Fruit fly (Drosophila melanogaster) whole organism, embryonic: Measurements from ENCODE around the gene EloB.

Experiments used
- BtbVII ChIP-seq: fragments of 200-800 bp; sonication (Bioruptor generic); optimal IDR thresholded peaks from 3 replicates; lab custom pipeline; 2017; ENCODE audit warnings: missing biosample characterization, mild to moderate bottlenecking, missing genetic modification characterization
- CG11504 ChIP-seq: fragments of 200-800 bp; sonication (Bioruptor generic); optimal IDR thresholded peaks from 3 replicates; lab custom pipeline; 2019; ENCODE audit warnings: missing biosample characterization, mild to moderate bottlenecking, missing genetic modification characterization, moderate library complexity
- CG11695 ChIP-seq: fragments of 200-800 bp; sonication (Bioruptor generic); IDR thresholded peaks from 3 replicates; pipeline ENCODE4 v1.3.6; 2022; ENCODE audit warnings: missing biosample characterization, missing genetic modification characterization
- CG14667 ChIP-seq: fragments of 200-800 bp; sonication (Bioruptor generic); IDR thresholded peaks from 2 replicates; pipeline ENCODE4 v1.3.6; 2022; ENCODE audit warnings: missing biosample characterization, missing genetic modification characterization
- CG14860 ChIP-seq: fragments of 200-800 bp; sonication (Bioruptor generic); IDR thresholded peaks from 3 replicates; pipeline ENCODE4 v1.3.6; 2022; ENCODE audit warnings: missing biosample characterization, missing genetic modification characterization; ENCODE audit not compliant: partially characterized antibody
- CG1603 ChIP-seq: fragments of 200-800 bp; sonication (Bioruptor generic); optimal IDR thresholded peaks from 2 replicates; lab custom pipeline; 2019; ENCODE audit warnings: missing biosample characterization, mild to moderate bottlenecking, missing genetic modification characterization, moderate library complexity
- CG16813 ChIP-seq: fragments of 200-800 bp; sonication (Bioruptor generic); IDR thresholded peaks from 3 replicates; pipeline ENCODE4 v1.3.6; 2022; ENCODE audit warnings: missing biosample characterization, missing genetic modification characterization; ENCODE audit not compliant: partially characterized antibody
- CG31441 ChIP-seq: fragments of 200-800 bp; sonication (Bioruptor generic); IDR thresholded peaks from 2 replicates; pipeline ENCODE4 v1.3.6; 2022; ENCODE audit warnings: missing biosample characterization, missing genetic modification characterization
- CG32772 ChIP-seq: fragments of 200-800 bp; sonication (Bioruptor generic); IDR thresholded peaks from 2 replicates; pipeline ENCODE4 v1.3.6; 2022; ENCODE audit warnings: missing biosample characterization, missing genetic modification characterization
- CG33557 ChIP-seq: fragments of 200-800 bp; sonication (Bioruptor generic); optimal IDR thresholded peaks from 2 replicates; lab custom pipeline; 2019; ENCODE audit warnings: missing biosample characterization, mild to moderate bottlenecking, missing genetic modification characterization, moderate library complexity
- CG42726 ChIP-seq: fragments of 200-800 bp; sonication (Bioruptor generic); IDR thresholded peaks from 2 replicates; pipeline ENCODE4 v1.3.6; 2022; ENCODE audit warnings: missing biosample characterization, missing genetic modification characterization; ENCODE audit not compliant: partially characterized antibody
- CG4360 ChIP-seq: fragments of 200-800 bp; sonication (Bioruptor generic); IDR thresholded peaks from 2 replicates; pipeline ENCODE4 v1.3.6; 2022; ENCODE audit warnings: missing biosample characterization, missing genetic modification characterization
- CG4617 ChIP-seq: fragments of 200-800 bp; sonication (Bioruptor generic); optimal IDR thresholded peaks from 3 replicates; lab custom pipeline; 2016; ENCODE audit warnings: missing biosample characterization, missing genetic modification characterization, borderline replicate concordance
- CG7839 ChIP-seq: fragments of 200-800 bp; sonication (Bioruptor generic); optimal IDR thresholded peaks from 3 replicates; lab custom pipeline; 2018; ENCODE audit warnings: missing biosample characterization, mild to moderate bottlenecking, missing genetic modification characterization, moderate library complexity
- CG9437 ChIP-seq: fragments of 200-800 bp; sonication (Bioruptor generic); optimal IDR thresholded peaks from 2 replicates; lab custom pipeline; 2018; ENCODE audit warnings: missing biosample characterization, mild to moderate bottlenecking, missing genetic modification characterization
- Chrac-16 ChIP-seq: fragments of 200-800 bp; sonication (Bioruptor generic); optimal IDR thresholded peaks from 3 replicates; lab custom pipeline; 2016; ENCODE audit warnings: missing biosample characterization, missing genetic modification characterization
- Dp ChIP-seq: fragments of 200-800 bp; sonication (Bioruptor generic); optimal IDR thresholded peaks from 2 replicates; lab custom pipeline; 2018; ENCODE audit warnings: missing biosample characterization, mild to moderate bottlenecking, missing genetic modification characterization, moderate library complexity
- Dref ChIP-seq: fragments of 200-800 bp; sonication (Bioruptor generic); IDR thresholded peaks from 2 replicates; pipeline ENCODE4 v1.3.6; 2022; ENCODE audit warnings: missing biosample characterization, missing genetic modification characterization
- E2f2 ChIP-seq: fragments of 200-800 bp; sonication (Bioruptor generic); IDR thresholded peaks from 2 replicates; pipeline ENCODE4 v1.3.6; 2022; ENCODE audit warnings: missing biosample characterization, missing genetic modification characterization
- Eip74EF ChIP-seq, 2 experiments: fragments of 200-800 bp in 1 of 2; fragments of >200 bp in 1 of 2; sonication (Bioruptor generic) in 1 of 2; optimal IDR thresholded peaks; 2 replicates each; lab custom pipeline; 2017 to 2019; ENCODE audit warnings: missing biosample characterization in 2 of 2, missing genetic modification characterization in 2 of 2, mild to moderate bottlenecking in 1 of 2, moderate library complexity in 1 of 2
- Ets97D ChIP-seq: fragments of 200-800 bp; sonication (Bioruptor generic); optimal IDR thresholded peaks from 3 replicates; lab custom pipeline; 2016; ENCODE audit warnings: missing biosample characterization, missing genetic modification characterization
- Fer1 ChIP-seq: fragments of 200-800 bp; sonication (Bioruptor generic); optimal IDR thresholded peaks from 2 replicates; lab custom pipeline; 2017; ENCODE audit warnings: missing biosample characterization, mild to moderate bottlenecking, missing genetic modification characterization
- HLH3B ChIP-seq: fragments of 200-800 bp; sonication (Bioruptor generic); IDR thresholded peaks from 2 replicates; pipeline ENCODE4 v1.3.6; 2022; ENCODE audit warnings: missing biosample characterization, missing genetic modification characterization
- Hr51 ChIP-seq, 2 experiments: fragments of 200-800 bp; sonication (Bioruptor generic); optimal IDR thresholded peaks; 2 replicates in 1 of 2; 3 replicates in 1 of 2; lab custom pipeline; 2016 to 2018; ENCODE audit warnings: missing biosample characterization in 2 of 2, missing genetic modification characterization in 2 of 2, mild to moderate bottlenecking in 1 of 2, moderate library complexity in 1 of 2
- Hsf ChIP-seq: fragments of 200-800 bp; sonication (Bioruptor generic); optimal IDR thresholded peaks from 3 replicates; lab custom pipeline; 2016; ENCODE audit warnings: missing biosample characterization, missing genetic modification characterization
- Spps ChIP-seq: fragments of 200-800 bp; sonication (Bioruptor generic); optimal IDR thresholded peaks from 2 replicates; lab custom pipeline; 2018; ENCODE audit warnings: missing biosample characterization, mild to moderate bottlenecking, missing genetic modification characterization
- Sry-β ChIP-seq: fragments of 200-800 bp; sonication (Bioruptor generic); optimal IDR thresholded peaks from 2 replicates; lab custom pipeline; 2018; ENCODE audit warnings: missing biosample characterization, mild to moderate bottlenecking, missing genetic modification characterization, moderate library complexity
- Stat92E ChIP-seq, 3 experiments: fragments of >200 bp in 2 of 3; fragments of 200-800 bp in 1 of 3; sonication (Bioruptor generic) in 1 of 3; optimal IDR thresholded peaks; 2 replicates each; lab custom pipeline; 2017 to 2019; ENCODE audit warnings: missing biosample characterization in 3 of 3, missing genetic modification characterization in 3 of 3, mild to moderate bottlenecking in 1 of 3, moderate library complexity in 1 of 3
- Xrp1 ChIP-seq: fragments of 200-800 bp; sonication (Bioruptor generic); IDR thresholded peaks from 2 replicates; pipeline ENCODE4 v1.3.6; 2022; ENCODE audit warnings: missing biosample characterization, missing genetic modification characterization
- YL-1 ChIP-seq: fragments of 200-800 bp; sonication (Bioruptor generic); optimal IDR thresholded peaks from 3 replicates; lab custom pipeline; 2017; ENCODE audit warnings: missing biosample characterization, mild to moderate bottlenecking, missing genetic modification characterization
- ab ChIP-seq: fragments of 200-800 bp; sonication (Bioruptor generic); optimal IDR thresholded peaks from 2 replicates; lab custom pipeline; 2016; ENCODE audit warnings: missing biosample characterization, missing genetic modification characterization
- bbx ChIP-seq: fragments of 200-800 bp; sonication (Bioruptor generic); IDR thresholded peaks from 2 replicates; pipeline ENCODE4 v1.3.6; 2022; ENCODE audit warnings: missing biosample characterization, missing genetic modification characterization; ENCODE audit not compliant: partially characterized antibody
- btn ChIP-seq: fragments of 200-800 bp; sonication (Bioruptor generic); optimal IDR thresholded peaks from 2 replicates; lab custom pipeline; 2016; ENCODE audit warnings: missing biosample characterization, missing genetic modification characterization
- gfzf ChIP-seq: fragments of 200-800 bp; sonication (Bioruptor generic); optimal IDR thresholded peaks from 2 replicates; lab custom pipeline; 2016; ENCODE audit warnings: missing biosample characterization, mild to moderate bottlenecking, missing genetic modification characterization, moderate library complexity
- hb ChIP-seq: fragments of 200-800 bp; sonication (Bioruptor generic); IDR thresholded peaks from 3 replicates; pipeline ENCODE4 v1.3.6; 2022; ENCODE audit warnings: missing biosample characterization, missing genetic modification characterization; ENCODE audit not compliant: partially characterized antibody
- her ChIP-seq: fragments of 200-800 bp; sonication (Bioruptor generic); optimal IDR thresholded peaks from 2 replicates; lab custom pipeline; 2016; ENCODE audit warnings: missing biosample characterization, missing genetic modification characterization
- mam ChIP-seq: fragments of 200-800 bp; sonication (Bioruptor generic); optimal IDR thresholded peaks from 3 replicates; lab custom pipeline; 2016; ENCODE audit warnings: missing biosample characterization, missing genetic modification characterization
- pho ChIP-seq: fragments of 200-800 bp; sonication (Bioruptor generic); optimal IDR thresholded peaks from 2 replicates; lab custom pipeline; 2016; ENCODE audit warnings: missing biosample characterization, missing genetic modification characterization
- phol ChIP-seq: fragments of 200-800 bp; sonication (Bioruptor generic); optimal IDR thresholded peaks from 3 replicates; lab custom pipeline; 2018; ENCODE audit warnings: missing biosample characterization, mild to moderate bottlenecking, missing genetic modification characterization, moderate library complexity
- pzg ChIP-seq: fragments of 200-800 bp; sonication (Bioruptor generic); optimal IDR thresholded peaks from 3 replicates; lab custom pipeline; 2018; ENCODE audit warnings: missing biosample characterization, mild to moderate bottlenecking, missing genetic modification characterization, moderate library complexity
- sima ChIP-seq: fragments of 200-800 bp; sonication (Bioruptor generic); optimal IDR thresholded peaks from 2 replicates; lab custom pipeline; 2016; ENCODE audit warnings: missing biosample characterization, missing genetic modification characterization
- stwl ChIP-seq: fragments of 200-800 bp; sonication (Bioruptor generic); optimal IDR thresholded peaks from 3 replicates; lab custom pipeline; 2018; ENCODE audit warnings: missing biosample characterization, mild to moderate bottlenecking, missing genetic modification characterization, moderate library complexity
- tio ChIP-seq: fragments of 200-800 bp; sonication (Bioruptor generic); optimal IDR thresholded peaks from 2 replicates; lab custom pipeline; 2017; ENCODE audit warnings: missing biosample characterization, missing genetic modification characterization, inconsistent platforms
- twi ChIP-seq: fragments of 200-800 bp; optimal IDR thresholded peaks from 2 replicates; lab custom pipeline; 2019; ENCODE audit warnings: missing biosample characterization, mild to moderate bottlenecking, missing genetic modification characterization, moderate library complexity
- unc-4 ChIP-seq: fragments of 200-800 bp; sonication (Bioruptor generic); IDR thresholded peaks from 2 replicates; pipeline ENCODE4 v1.3.6; 2022; ENCODE audit warnings: missing biosample characterization, missing genetic modification characterization; ENCODE audit not compliant: partially characterized antibody

EloB gene

DNA sequence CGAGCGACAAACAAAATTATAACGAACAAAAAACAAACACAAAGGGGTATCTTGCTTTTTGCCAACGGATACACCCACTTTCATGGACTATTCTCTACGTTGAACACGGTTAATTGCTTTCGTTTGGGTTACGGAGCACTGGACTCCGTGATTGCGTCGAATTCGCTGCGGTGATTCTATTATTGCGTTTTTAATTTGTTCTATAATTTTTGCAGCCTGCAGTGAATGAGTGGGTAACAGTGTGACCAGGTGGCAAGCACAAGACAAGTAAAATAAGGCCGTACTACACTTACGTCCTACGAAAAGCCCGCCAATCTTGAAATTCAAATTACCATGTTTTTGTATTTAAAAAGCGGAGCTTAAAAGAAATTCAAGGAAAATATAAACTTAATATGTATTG is 5.9 kb upstream of the EloB start, which contains the start of gene CG16953 (continued):
- no peak for TF ChIP-seq ab (GFP tag; lab: Kevin White, UChicago)
- no peak for TF ChIP-seq tio (GFP tag; lab: Kevin White, UChicago)
- peak; percentile 37 for TF ChIP-seq CG1603 (tag; lab: Kevin White, UChicago)
- TF ChIP-seq Fer1 (GFP tag; lab: Kevin White, UChicago): peak; percentile 4
- TF ChIP-seq Stat92E (GFP tag; optimal IDR thresholded peaks at IDR 0.05; lab: Kevin White, UChicago): peak in 1 of 3 experiments; percentile 45
- no peak for TF ChIP-seq Hr51 (GFP tag; optimal IDR thresholded peaks at IDR 0.05; lab: Kevin White, UChicago)
- TF ChIP-seq stwl (tag; lab: Kevin White, UChicago): peak; percentile 46
- peak; percentile 54 for TF ChIP-seq YL-1 (GFP tag; lab: Kevin White, UChicago)
- peak; percentile 38 for TF ChIP-seq Ets97D (GFP tag; lab: Kevin White, UChicago)
- no peak for TF ChIP-seq Spps (tag; lab: Kevin White, UChicago)

dm6 chr3R:20581376-20581775 is 1.7 kb upstream of the EloB start, which contains the start of gene CG34008:
Gene CG34008 (minus strand): TSS chr3R:20581522.
- TF ChIP-seq Dp (GFP tag; lab: Kevin White, UChicago) (peak; percentile 54), gfzf (GFP tag; lab: Kevin White, UChicago) (peak; percentile 58), CG4360 (GFP tag; lab: Robert Waterston, UW) (no peak), E2f2 (GFP tag; lab: Robert Waterston, UW) (peak; percentile 67; the same call in 1 of the 2 replicates)

- TF ChIP-seq CG31441 (no peak), twi (tag; lab: Kevin White, UChicago) (no peak), HLH3B (no peak), CG11504 (no peak), her (GFP tag; lab: Kevin White, UChicago) (no peak), YL-1 (GFP tag; lab: Kevin White, UChicago) (peak; percentile 84), CG16813 (GFP tag; lab: Robert Waterston, UW) (peak; percentile 55; the same call in 2 of the 3 replicates), CG14860 (GFP tag; lab: Robert Waterston, UW) (no peak), Sry-β (GFP tag; lab: Kevin White, UChicago) (no peak), hb (GFP tag; lab: Robert Waterston, UW) (no peak), BtbVII (GFP tag; lab: Kevin White, UChicago) (no peak), CG33557 (no peak), Dref (GFP tag; lab: Robert Waterston, UW) (peak; percentile 75), phol (tag; lab: Kevin White, UChicago) (peak; percentile 49), mam (GFP tag; lab: Kevin White, UChicago) (no peak), pho (GFP tag; lab: Kevin White, UChicago) (no peak), CG4617 (GFP tag; lab: Kevin White, UChicago) (peak; percentile 85), CG32772 (no peak), CG14667 (GFP tag; lab: Robert Waterston, UW) (no peak), CG42726 (GFP tag; lab: Robert Waterston, UW) (no peak), CG7839 (tag; lab: Kevin White, UChicago) (no peak), Chrac-16 (no peak), bbx (peak; percentile 61; the same call in 1 of the 2 replicates), unc-4 (GFP tag; lab: Robert Waterston, UW) (peak; percentile 33; the same call in 1 of the 2 replicates), E2f2 (GFP tag; lab: Robert Waterston, UW) (peak; percentile 56; the same call in 1 of the 2 replicates), btn (GFP tag; lab: Kevin White, UChicago) (no peak), Hsf (GFP tag; lab: Kevin White, UChicago) (no peak), CG11695 (GFP tag; lab: Robert Waterston, UW) (no peak), Eip74EF (GFP tag; optimal IDR thresholded peaks at IDR 0.05; lab: Kevin White, UChicago) (no peak), pzg (GFP tag; lab: Kevin White, UChicago) (peak; percentile 66), CG9437 (GFP tag; lab: Kevin White, UChicago) (peak; percentile 56), Xrp1 (GFP tag; lab: Robert Waterston, UW) (no peak), sima (GFP tag; lab: Kevin White, UChicago) (no peak)
Measured at dm6 chr3R:20576789-20577188, 2.9 kb downstream of the EloB start, which contains the start of the genes TFAM and CG5412. Gene TFAM (minus strand): TSS chr3R:20577010. Gene CG5412 (plus strand): TSS chr3R:20577053.
